Worm (Caenorhabditis elegans) whole organism, L4 larva: ENCODE data around the gene lron-3.
A peak's percentile ranks its signal among the peaks of the same experiment; 100 is the strongest.

Experiments used
- D1046.2 ChIP-seq: fragments of 200-800 bp; sonication (Bioruptor generic); IDR thresholded peaks from 2 replicates; pipeline ENCODE4 v1.3.6; 2022; ENCODE audit warnings: missing genetic modification characterization, missing compliant biosample characterization
- F26F4.8 ChIP-seq: fragments of 200-800 bp; sonication (Bioruptor generic); conservative IDR thresholded peaks from 2 replicates; pipeline ENCODE4 v1.3.6; 2022; ENCODE audit warnings: missing genetic modification characterization, missing compliant biosample characterization
- F49E8.2 ChIP-seq: sonication (generic microtip); optimal IDR thresholded peaks from 2 replicates; lab custom pipeline; 2016; ENCODE audit warnings: missing compliant biosample characterization, mild to moderate bottlenecking, missing genetic modification characterization, borderline replicate concordance
- T20F7.1 ChIP-seq: fragments of 200-800 bp; sonication (Bioruptor generic); optimal IDR thresholded peaks from 2 replicates; lab custom pipeline; 2018; ENCODE audit warnings: mild to moderate bottlenecking, missing genetic modification characterization, missing compliant biosample characterization
- T26A8.4 ChIP-seq: fragments of 200-800 bp; sonication (Bioruptor generic); IDR thresholded peaks from 2 replicates; pipeline ENCODE4 v1.3.6; 2022; ENCODE audit warnings: missing genetic modification characterization, missing compliant biosample characterization
- Y5F2A.4 ChIP-seq: fragments of 200-800 bp; sonication (Bioruptor generic); optimal IDR thresholded peaks from 2 replicates; lab custom pipeline; 2018; ENCODE audit warnings: mild to moderate bottlenecking, missing genetic modification characterization, missing compliant biosample characterization
- ZK337.2 ChIP-seq: fragments of 200-800 bp; sonication (Bioruptor generic); IDR thresholded peaks from 2 replicates; pipeline ENCODE4 v1.3.6; 2022; ENCODE audit warnings: missing genetic modification reagents, missing genetic modification characterization, missing compliant biosample characterization
- ZK546.5 ChIP-seq, 2 experiments: sonication (generic microtip); optimal IDR thresholded peaks; 2 replicates each; lab custom pipeline; 2017; ENCODE audit warnings: missing biosample characterization in 2 of 2, missing genetic modification characterization in 2 of 2
- aha-1 ChIP-seq: fragments of 150-350 bp; peaks from one replicate; lab custom pipeline; 2014; ENCODE audit warnings: missing biosample characterization, missing genetic modification characterization
- ama-1 ChIP-seq: fragments of 150-350 bp; optimal IDR thresholded peaks from 2 replicates; lab custom pipeline; 2014; ENCODE audit warnings: inconsistent platforms, mixed read lengths
- ceh-44 ChIP-seq: fragments of 200-800 bp; sonication (Bioruptor generic); IDR thresholded peaks from 2 replicates; pipeline ENCODE4 v1.3.6; 2022; ENCODE audit warnings: missing genetic modification reagents, missing genetic modification characterization, missing compliant biosample characterization
- daf-12 ChIP-seq: fragments of 150-350 bp; optimal IDR thresholded peaks from 2 replicates; lab custom pipeline; 2014; ENCODE audit warnings: missing biosample characterization, missing genetic modification reagents, missing genetic modification characterization
- daf-16 ChIP-seq, 3 experiments: sonication (generic microtip); optimal IDR thresholded peaks; 2 replicates each; lab custom pipeline; 2016 to 2017; ENCODE audit warnings: missing genetic modification characterization in 3 of 3, missing genetic modification reagents in 3 of 3, mild to moderate bottlenecking in 2 of 3, missing compliant biosample characterization in 2 of 3, missing biosample characterization in 1 of 3, moderate library complexity in 1 of 3
- daf-19 ChIP-seq: fragments of 200-800 bp; sonication (Bioruptor generic); conservative IDR thresholded peaks from 2 replicates; pipeline ENCODE4 v1.3.6; 2022; ENCODE audit warnings: missing genetic modification characterization, missing compliant biosample characterization
- dmd-6 ChIP-seq: fragments of 200-800 bp; sonication (Bioruptor generic); IDR thresholded peaks from 2 replicates; pipeline ENCODE4 v1.3.6; 2022; ENCODE audit warnings: missing genetic modification reagents, missing genetic modification characterization, missing compliant biosample characterization
- dmd-8 ChIP-seq: fragments of 200-800 bp; sonication (Bioruptor generic); IDR thresholded peaks from 2 replicates; pipeline ENCODE4 v1.3.6; 2022; ENCODE audit warnings: missing genetic modification characterization, missing compliant biosample characterization
- dmd-9 ChIP-seq: fragments of 200-800 bp; sonication (Bioruptor generic); IDR thresholded peaks from 2 replicates; pipeline ENCODE4 v1.3.6; 2022; ENCODE audit warnings: missing genetic modification reagents, missing genetic modification characterization, missing compliant biosample characterization
- dve-1 ChIP-seq: sonication (generic microtip); optimal IDR thresholded peaks from 2 replicates; lab custom pipeline; 2017; ENCODE audit warnings: antibody characterized with exemption, mild to moderate bottlenecking, missing genetic modification characterization, missing compliant biosample characterization; ENCODE audit not compliant: insufficient read depth
- egl-27 ChIP-seq: sonication (generic microtip); optimal IDR thresholded peaks from 3 replicates; lab custom pipeline; 2017; ENCODE audit warnings: missing biosample characterization, missing genetic modification reagents, missing genetic modification characterization
- egl-43 ChIP-seq: fragments of 200-800 bp; sonication (Bioruptor generic); IDR thresholded peaks from 2 replicates; pipeline ENCODE4 v1.3.6; 2022; ENCODE audit warnings: missing genetic modification reagents, missing genetic modification characterization, missing compliant biosample characterization
- fos-1 ChIP-seq: fragments of 150-350 bp; optimal IDR thresholded peaks from 2 replicates; lab custom pipeline; 2014; ENCODE audit warnings: missing biosample characterization, missing genetic modification characterization
- hlh-11 ChIP-seq: fragments of 200-800 bp; sonication (Bioruptor generic); optimal IDR thresholded peaks from 2 replicates; lab custom pipeline; 2018; ENCODE audit warnings: mild to moderate bottlenecking, missing genetic modification characterization, missing compliant biosample characterization
- lin-1 ChIP-seq: fragments of 200-800 bp; sonication (Bioruptor generic); IDR thresholded peaks from 2 replicates; pipeline ENCODE4 v1.3.6; 2022; ENCODE audit warnings: missing genetic modification reagents, missing genetic modification characterization, missing compliant biosample characterization
- lin-13 ChIP-seq: fragments of 150-350 bp; optimal IDR thresholded peaks from 2 replicates; lab custom pipeline; 2014; ENCODE audit warnings: missing biosample characterization, missing genetic modification reagents, missing genetic modification characterization
- lin-15B ChIP-seq: fragments of 150-350 bp; sonication (generic microtip); optimal IDR thresholded peaks from 3 replicates; lab custom pipeline; 2014; ENCODE audit warnings: missing biosample characterization, missing genetic modification characterization
- mdl-1 ChIP-seq, 2 experiments: fragments of 150-350 bp in 1 of 2; sonication (generic microtip) in 1 of 2; optimal IDR thresholded peaks; 2 replicates each; lab custom pipeline; 2014 to 2017; ENCODE audit warnings: missing biosample characterization in 2 of 2, missing genetic modification characterization in 2 of 2
- mes-2 ChIP-seq: sonication (generic microtip); optimal IDR thresholded peaks from 2 replicates; lab custom pipeline; 2016; ENCODE audit warnings: missing genotype, mild to moderate bottlenecking, missing genetic modification characterization, missing compliant biosample characterization; ENCODE audit not compliant: poor library complexity, severe bottlenecking
- nhr-10 ChIP-seq: fragments of 150-350 bp; optimal IDR thresholded peaks from 2 replicates; lab custom pipeline; 2014; ENCODE audit warnings: missing biosample characterization, missing genetic modification characterization
- nhr-237 ChIP-seq: sonication (generic microtip); optimal IDR thresholded peaks from 2 replicates; lab custom pipeline; 2017; ENCODE audit warnings: missing biosample characterization, missing genetic modification characterization
- nhr-25 ChIP-seq: sonication (generic microtip); optimal IDR thresholded peaks from 2 replicates; lab custom pipeline; 2017; ENCODE audit warnings: missing genetic modification characterization, mild to moderate bottlenecking, missing compliant biosample characterization, antibody characterized with exemption, moderate library complexity, borderline replicate concordance; ENCODE audit not compliant: insufficient read depth
- nhr-28 ChIP-seq: fragments of 150-350 bp; optimal IDR thresholded peaks from 2 replicates; lab custom pipeline; 2014; ENCODE audit warnings: missing biosample characterization, missing genetic modification characterization
- nhr-42 ChIP-seq: fragments of 200-800 bp; sonication (Bioruptor generic); IDR thresholded peaks from 2 replicates; pipeline ENCODE4 v1.3.6; 2022; ENCODE audit warnings: missing genetic modification characterization, missing compliant biosample characterization
- nhr-48 ChIP-seq: sonication (generic microtip); optimal IDR thresholded peaks from 2 replicates; lab custom pipeline; 2016; ENCODE audit warnings: mild to moderate bottlenecking, missing genetic modification characterization, missing compliant biosample characterization
- nhr-6 ChIP-seq: fragments of 150-350 bp; optimal IDR thresholded peaks from 2 replicates; lab custom pipeline; 2014; ENCODE audit warnings: missing biosample characterization, missing genetic modification characterization
- php-3 ChIP-seq: fragments of 200-800 bp; sonication (Bioruptor generic); IDR thresholded peaks from 2 replicates; pipeline ENCODE4 v1.3.6; 2022; ENCODE audit warnings: missing genetic modification reagents, missing genetic modification characterization, missing compliant biosample characterization
- pqm-1 ChIP-seq: sonication (generic microtip); optimal IDR thresholded peaks from 2 replicates; lab custom pipeline; 2017; ENCODE audit warnings: missing biosample characterization, missing genetic modification characterization
- rbr-2 ChIP-seq: sonication (generic microtip); optimal IDR thresholded peaks from 2 replicates; lab custom pipeline; 2016; ENCODE audit warnings: missing genotype, missing genetic modification characterization, missing compliant biosample characterization
- spr-3 ChIP-seq: fragments of 200-800 bp; sonication (Bioruptor generic); optimal IDR thresholded peaks from 2 replicates; lab custom pipeline; 2018; ENCODE audit warnings: mild to moderate bottlenecking, missing genetic modification characterization, missing compliant biosample characterization
- tag-97 ChIP-seq: fragments of 200-800 bp; sonication (Bioruptor generic); IDR thresholded peaks from 2 replicates; pipeline ENCODE4 v1.3.6; 2022; ENCODE audit warnings: missing genetic modification characterization, missing compliant biosample characterization
- tra-1 ChIP-seq: fragments of 200-800 bp; sonication (Bioruptor generic); IDR thresholded peaks from 2 replicates; pipeline ENCODE4 v1.3.6; 2022; ENCODE audit warnings: missing genetic modification reagents, missing genetic modification characterization, missing compliant biosample characterization
- unc-39 ChIP-seq: sonication (generic microtip); optimal IDR thresholded peaks from 2 replicates; lab custom pipeline; 2017; ENCODE audit warnings: missing biosample characterization, missing genetic modification characterization
- zag-1 ChIP-seq: fragments of 150-350 bp; optimal IDR thresholded peaks from 2 replicates; lab custom pipeline; 2014; ENCODE audit warnings: missing biosample characterization, missing genetic modification characterization
- zfp-3 ChIP-seq: fragments of 200-800 bp; sonication (Bioruptor generic); conservative IDR thresholded peaks from 2 replicates; pipeline ENCODE4 v1.3.6; 2022; ENCODE audit warnings: missing genetic modification reagents, missing genetic modification characterization, missing compliant biosample characterization

The lron-3 gene

ce11 chrX:15547896-15548295 is 9.9 kb downstream of the lron-3 start:
- TF ChIP-seq dmd-6 (GFP tag; lab: Robert Waterston, UW): no peak
- TF ChIP-seq T26A8.4 (GFP tag; lab: Robert Waterston, UW): no peak
- TF ChIP-seq egl-43: no peak
- no peak for TF ChIP-seq rbr-2 (tag; lab: Kevin White, UChicago)
- TF ChIP-seq fos-1 (tag; lab: Kevin White, UChicago): no peak
- TF ChIP-seq F49E8.2 (tag; lab: Kevin White, UChicago): no peak
- no peak for TF ChIP-seq nhr-42 (GFP tag; lab: Robert Waterston, UW)

ce11 chrX:15546943-15547342 is 10.8 kb downstream of the lron-3 start:
- TF ChIP-seq nhr-28: peak; percentile 1
- TF ChIP-seq D1046.2 (GFP tag; lab: Robert Waterston, UW): 0 out of 2 replicates have a peak, but pooled peaks have one; percentile 11
- no peak for TF ChIP-seq daf-16 (GFP tag; optimal IDR thresholded peaks at IDR 0.05; lab: Kevin White, UChicago)
- TF ChIP-seq daf-16 (tag; optimal IDR thresholded peaks at IDR 0.05; lab: Kevin White, UChicago): peak; percentile 20
- TF ChIP-seq dmd-6 (GFP tag; lab: Robert Waterston, UW): peak; percentile 12; the same call in 1 of the 2 replicates
- no peak for TF ChIP-seq hlh-11 (tag; lab: Kevin White, UChicago)

- TF ChIP-seq nhr-25 (tag; lab: Kevin White, UChicago) (no peak), dmd-6 (GFP tag; lab: Robert Waterston, UW) (0 out of 2 replicates have a peak, but pooled peaks have one; percentile 22)
Observed at ce11 chrX:15545485-15545884, 12.3 kb downstream of the lron-3 start.

ce11 chrX:15544671-15545070 is 13.1 kb downstream of the lron-3 start:
- TF ChIP-seq T20F7.1: no peak
- TF ChIP-seq nhr-42 (GFP tag; lab: Robert Waterston, UW): no peak
- TF ChIP-seq dmd-9 (GFP tag; lab: Robert Waterston, UW): no peak
- TF ChIP-seq ceh-44 (GFP tag; lab: Robert Waterston, UW): no peak
- TF ChIP-seq spr-3: no peak
- TF ChIP-seq unc-39: no peak
- TF ChIP-seq Y5F2A.4 (GFP tag; lab: Kevin White, UChicago): no peak
- TF ChIP-seq lin-13 (GFP tag; lab: Kevin White, UChicago): no peak
- TF ChIP-seq dmd-8 (GFP tag; lab: Robert Waterston, UW): no peak
- no peak for TF ChIP-seq lin-15B
- TF ChIP-seq mes-2 (tag; lab: Kevin White, UChicago): no peak
- TF ChIP-seq ZK546.5 (tag; optimal IDR thresholded peaks at IDR 0.05; lab: Kevin White, UChicago): no peak
- TF ChIP-seq daf-19 (GFP tag; lab: Robert Waterston, UW): no peak
- TF ChIP-seq tag-97: no peak
- TF ChIP-seq F26F4.8 (GFP tag; lab: Robert Waterston, UW): no peak
- TF ChIP-seq tra-1 (GFP tag; lab: Robert Waterston, UW): peak; percentile 63
- TF ChIP-seq zag-1: no peak
- no peak for TF ChIP-seq nhr-237 (tag; lab: Kevin White, UChicago)
- no peak for TF ChIP-seq D1046.2 (GFP tag; lab: Robert Waterston, UW)
- TF ChIP-seq hlh-11 (tag; lab: Kevin White, UChicago): peak; percentile 68
- TF ChIP-seq fos-1 (tag; lab: Kevin White, UChicago): no peak
- peak; percentile 86 for TF ChIP-seq dmd-6 (GFP tag; lab: Robert Waterston, UW)
- TF ChIP-seq egl-27 (tag; lab: Kevin White, UChicago): no peak
- peak; percentile 10 for TF ChIP-seq nhr-28
- TF ChIP-seq zfp-3: no peak
- TF ChIP-seq nhr-10 (tag; lab: Kevin White, UChicago): no peak
- no peak for TF ChIP-seq rbr-2 (tag; lab: Kevin White, UChicago)
- no peak for TF ChIP-seq nhr-48
- no peak for TF ChIP-seq daf-16 (GFP tag; optimal IDR thresholded peaks at IDR 0.05; lab: Kevin White, UChicago)
- TF ChIP-seq daf-16 (tag; optimal IDR thresholded peaks at IDR 0.05; lab: Kevin White, UChicago): peak; percentile 21
- TF ChIP-seq lin-1 (GFP tag; lab: Robert Waterston, UW): 0 out of 2 replicates have a peak, but pooled peaks have one; percentile 39
- TF ChIP-seq dve-1: peak; percentile 69
- TF ChIP-seq ama-1 (lab: Kevin White, UChicago): no peak
- no peak for TF ChIP-seq mdl-1 (tag; optimal IDR thresholded peaks at IDR 0.05; lab: Kevin White, UChicago)
- TF ChIP-seq daf-12 (tag; lab: Kevin White, UChicago): no peak
- peak; percentile 94 for TF ChIP-seq php-3 (GFP tag; lab: Robert Waterston, UW)
- TF ChIP-seq nhr-6 (tag; lab: Kevin White, UChicago): no peak
- no peak for TF ChIP-seq pqm-1 (tag; lab: Kevin White, UChicago)
- TF ChIP-seq aha-1 (tag; lab: Kevin White, UChicago): no peak
- no peak for TF ChIP-seq ZK337.2
